Fruit fly (Drosophila melanogaster): ENCODE measurements around the gene Ssadh.

- TF ChIP-seq CG8478 (optimal IDR thresholded peaks at IDR 0.05), result no peak
- no peak for TF ChIP-seq CTCF (optimal IDR thresholded peaks at IDR 0.05)
These were observed 35.8 kb downstream of the Ssadh start for dm6 chr3R:25590850-25591410.
